Worm (Caenorhabditis elegans) whole organism, L4 larva: ENCODE results near the gene pgp-10.
A peak's percentile ranks its signal among the peaks of the same experiment; 100 is the strongest.

Experiments
- F49E8.2 ChIP-seq: sonication (generic microtip); optimal IDR thresholded peaks from 2 replicates; lab custom pipeline; 2016; ENCODE audit warnings: missing compliant biosample characterization, mild to moderate bottlenecking, missing genetic modification characterization, borderline replicate concordance
- Y105C5A.15 ChIP-seq: fragments of 200-800 bp; sonication (Bioruptor generic); IDR thresholded peaks from 2 replicates; pipeline ENCODE4 v1.3.6; 2022; ENCODE audit warnings: missing genetic modification characterization, missing compliant biosample characterization
- Y5F2A.4 ChIP-seq: fragments of 200-800 bp; sonication (Bioruptor generic); optimal IDR thresholded peaks from 2 replicates; lab custom pipeline; 2018; ENCODE audit warnings: mild to moderate bottlenecking, missing genetic modification characterization, missing compliant biosample characterization
- aha-1 ChIP-seq: fragments of 150-350 bp; peaks from one replicate; lab custom pipeline; 2014; ENCODE audit warnings: missing biosample characterization, missing genetic modification characterization
- ama-1 ChIP-seq: fragments of 150-350 bp; optimal IDR thresholded peaks from 2 replicates; lab custom pipeline; 2014; ENCODE audit warnings: inconsistent platforms, mixed read lengths
- ceh-32 ChIP-seq: sonication (generic microtip); optimal IDR thresholded peaks from 2 replicates; lab custom pipeline; 2016; ENCODE audit warnings: mild to moderate bottlenecking, missing genetic modification characterization, missing compliant biosample characterization; ENCODE audit not compliant: poor library complexity
- ceh-62 ChIP-seq: sonication (generic microtip); optimal IDR thresholded peaks from 2 replicates; lab custom pipeline; 2017; ENCODE audit warnings: missing biosample characterization, missing genetic modification characterization
- dmd-8 ChIP-seq: fragments of 200-800 bp; sonication (Bioruptor generic); IDR thresholded peaks from 2 replicates; pipeline ENCODE4 v1.3.6; 2022; ENCODE audit warnings: missing genetic modification characterization, missing compliant biosample characterization
- duxl-1 ChIP-seq: sonication (generic microtip); optimal IDR thresholded peaks from 2 replicates; lab custom pipeline; 2016; ENCODE audit warnings: mild to moderate bottlenecking, missing genetic modification characterization, moderate library complexity, missing compliant biosample characterization; ENCODE audit not compliant: poor library complexity
- fkh-10 ChIP-seq: fragments of 150-350 bp; optimal IDR thresholded peaks from 2 replicates; lab custom pipeline; 2014; ENCODE audit warnings: missing biosample characterization, missing genetic modification reagents, missing genetic modification characterization
- hlh-11 ChIP-seq: fragments of 200-800 bp; sonication (Bioruptor generic); optimal IDR thresholded peaks from 2 replicates; lab custom pipeline; 2018; ENCODE audit warnings: mild to moderate bottlenecking, missing genetic modification characterization, missing compliant biosample characterization
- hlh-30 ChIP-seq: sonication (generic microtip); optimal IDR thresholded peaks from 2 replicates; lab custom pipeline; 2017; ENCODE audit warnings: antibody characterized with exemption, mild to moderate bottlenecking, missing genetic modification characterization, missing compliant biosample characterization; ENCODE audit not compliant: insufficient read depth
- jun-1 ChIP-seq: fragments of 150-350 bp; optimal IDR thresholded peaks from 2 replicates; lab custom pipeline; 2014; ENCODE audit warnings: missing biosample characterization, missing genetic modification reagents, missing genetic modification characterization
- lin-29 ChIP-seq: fragments of 200-800 bp; sonication (Bioruptor generic); IDR thresholded peaks from 2 replicates; pipeline ENCODE4 v1.3.6; 2022; ENCODE audit warnings: missing genetic modification reagents, missing genetic modification characterization, missing compliant biosample characterization
- mep-1 ChIP-seq: fragments of 150-350 bp; sonication (generic microtip); optimal IDR thresholded peaks from 3 replicates; lab custom pipeline; 2014; ENCODE audit warnings: missing biosample characterization, missing genetic modification characterization
- mxl-3 ChIP-seq: fragments of 200-800 bp; sonication (Bioruptor generic); optimal IDR thresholded peaks from 2 replicates; lab custom pipeline; 2018; ENCODE audit warnings: mild to moderate bottlenecking, missing genetic modification characterization, missing compliant biosample characterization
- nhr-11 ChIP-seq: fragments of 150-350 bp; optimal IDR thresholded peaks from 2 replicates; lab custom pipeline; 2014; ENCODE audit warnings: missing biosample characterization, missing genetic modification characterization
- nhr-28 ChIP-seq: fragments of 150-350 bp; optimal IDR thresholded peaks from 2 replicates; lab custom pipeline; 2014; ENCODE audit warnings: missing biosample characterization, missing genetic modification characterization
- sdz-12 ChIP-seq: fragments of 200-800 bp; sonication (Bioruptor generic); optimal IDR thresholded peaks from 2 replicates; lab custom pipeline; 2018; ENCODE audit warnings: mild to moderate bottlenecking, missing genetic modification characterization, missing compliant biosample characterization
- snpc-4 ChIP-seq: fragments of 150-350 bp; optimal IDR thresholded peaks from 2 replicates; lab custom pipeline; 2014; ENCODE audit warnings: missing biosample characterization, missing genetic modification characterization
- tra-1 ChIP-seq: fragments of 200-800 bp; sonication (Bioruptor generic); IDR thresholded peaks from 2 replicates; pipeline ENCODE4 v1.3.6; 2022; ENCODE audit warnings: missing genetic modification reagents, missing genetic modification characterization, missing compliant biosample characterization
- unc-62 ChIP-seq, 3 experiments: fragments of 150-350 bp in 1 of 3; sonication (generic microtip); optimal IDR thresholded peaks in 2 of 3; peaks in 1 of 3; 1 replicate in 1 of 3; 2 replicates in 2 of 3; lab custom pipeline; 2014 to 2017; ENCODE audit warnings: missing biosample characterization in 3 of 3, missing genetic modification characterization in 3 of 3, missing genetic modification reagents in 3 of 3, missing genotype in 1 of 3
- zag-1 ChIP-seq: fragments of 150-350 bp; optimal IDR thresholded peaks from 2 replicates; lab custom pipeline; 2014; ENCODE audit warnings: missing biosample characterization, missing genetic modification characterization
- zfp-2 ChIP-seq: sonication (generic microtip); optimal IDR thresholded peaks from 2 replicates; lab custom pipeline; 2016; ENCODE audit warnings: mild to moderate bottlenecking, missing genetic modification characterization, missing compliant biosample characterization
- zip-11 ChIP-seq: fragments of 200-800 bp; sonication (Bioruptor generic); IDR thresholded peaks from 2 replicates; pipeline ENCODE4 v1.3.6; 2022; ENCODE audit warnings: missing genetic modification characterization, missing compliant biosample characterization

pgp-10 gene

ce11 chrX:7206419-7206818 lies 47.6 kb downstream of the pgp-10 start, which contains the start of gene ZK867.2:
TSS of gene ZK867.2 (plus strand) at chrX:7206719.
- TF ChIP-seq sdz-12 (GFP tag; lab: Kevin White, UChicago), result no peak
- TF ChIP-seq, all 104 proteins: peak for 0

DNA sequence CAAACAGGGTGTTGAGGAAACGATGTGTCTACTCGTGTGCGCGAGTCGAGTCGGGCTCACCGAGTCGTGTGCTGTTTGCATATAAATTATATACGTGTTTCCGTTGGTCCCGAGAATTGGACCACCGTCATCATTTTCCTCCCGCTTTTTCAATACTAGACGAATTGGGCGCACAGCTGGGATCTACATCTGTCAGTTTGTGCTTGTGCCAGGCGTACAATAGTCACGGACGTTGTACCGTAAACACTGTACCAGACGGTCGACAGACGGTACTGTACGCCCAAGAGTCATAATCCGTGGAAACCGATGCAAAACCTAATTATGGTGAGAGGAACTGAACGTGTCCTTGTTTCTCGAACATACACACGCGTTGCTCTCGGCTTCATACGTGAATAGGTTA lies 50.3 kb downstream of the pgp-10 start:
- TF ChIP-seq nhr-28 (tag; lab: Kevin White, UChicago) (no peak), mep-1 (no peak), dmd-8 (GFP tag; lab: Robert Waterston, UW) (no peak), ceh-32 (tag; lab: Kevin White, UChicago) (no peak), ama-1 (lab: Kevin White, UChicago) (no peak), jun-1 (no peak), lin-29 (no peak), aha-1 (tag; lab: Kevin White, UChicago) (peak; percentile 34)
- TF ChIP-seq, all 104 proteins: peak for 1

- TF ChIP-seq hlh-30 (tag; lab: Kevin White, UChicago) (peak; percentile 15), Y5F2A.4 (GFP tag; lab: Kevin White, UChicago) (no peak), nhr-11 (tag; lab: Kevin White, UChicago) (peak; percentile 6), tra-1 (GFP tag; lab: Robert Waterston, UW) (no peak), ceh-62 (tag; lab: Kevin White, UChicago) (no peak), hlh-11 (tag; lab: Kevin White, UChicago) (peak; percentile 44), mxl-3 (GFP tag; lab: Kevin White, UChicago) (peak; percentile 32), zfp-2 (no peak), zag-1 (tag; lab: Kevin White, UChicago) (no peak), Y105C5A.15 (GFP tag; lab: Robert Waterston, UW) (no peak)
- TF ChIP-seq, all 104 proteins: peak for 4
These were observed 51.8 kb downstream of the pgp-10 start for ce11 chrX:7210467-7211107.

DNA sequence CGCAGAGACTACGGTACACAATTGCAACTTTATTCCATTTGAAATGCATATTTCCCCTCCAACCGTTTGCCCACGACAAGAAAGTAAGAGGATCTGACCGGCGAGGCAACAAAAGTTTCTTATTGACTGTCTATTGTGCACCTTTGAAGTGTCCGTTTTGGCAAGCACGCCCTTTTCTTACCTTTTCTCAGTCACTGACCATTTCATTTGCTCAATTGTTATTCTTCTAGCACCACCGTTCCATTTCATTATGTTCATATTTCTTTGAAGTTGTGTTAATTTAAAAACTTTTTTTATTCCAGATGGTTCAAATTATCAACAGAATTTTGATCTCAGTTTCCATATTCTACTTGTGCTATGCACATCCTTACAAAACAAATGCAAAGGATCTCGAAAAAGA lies 52.6 kb downstream of the pgp-10 start, which contains the start of gene spp-22:
TSS of gene spp-22 (plus strand) at position 301 of the 400 bp plus-strand sequence.
- TF ChIP-seq zip-11, result no peak
- TF ChIP-seq duxl-1 (tag; lab: Kevin White, UChicago), result no peak
- no peak for TF ChIP-seq fkh-10 (GFP tag; lab: Kevin White, UChicago)
- no peak for TF ChIP-seq unc-62 (GFP tag; optimal IDR thresholded peaks at IDR 0.05 in 1 of 2; lab: Kevin White, UChicago)
- no peak for TF ChIP-seq unc-62 (tag; optimal IDR thresholded peaks at IDR 0.05; lab: Kevin White, UChicago)
- TF ChIP-seq F49E8.2, result no peak
- no peak for TF ChIP-seq snpc-4 (tag; lab: Kevin White, UChicago)
- TF ChIP-seq tra-1 (GFP tag; lab: Robert Waterston, UW), result no peak
